Fruit fly (Drosophila melanogaster): ENCODE measurements around the gene drd.

The drd gene

DNA sequence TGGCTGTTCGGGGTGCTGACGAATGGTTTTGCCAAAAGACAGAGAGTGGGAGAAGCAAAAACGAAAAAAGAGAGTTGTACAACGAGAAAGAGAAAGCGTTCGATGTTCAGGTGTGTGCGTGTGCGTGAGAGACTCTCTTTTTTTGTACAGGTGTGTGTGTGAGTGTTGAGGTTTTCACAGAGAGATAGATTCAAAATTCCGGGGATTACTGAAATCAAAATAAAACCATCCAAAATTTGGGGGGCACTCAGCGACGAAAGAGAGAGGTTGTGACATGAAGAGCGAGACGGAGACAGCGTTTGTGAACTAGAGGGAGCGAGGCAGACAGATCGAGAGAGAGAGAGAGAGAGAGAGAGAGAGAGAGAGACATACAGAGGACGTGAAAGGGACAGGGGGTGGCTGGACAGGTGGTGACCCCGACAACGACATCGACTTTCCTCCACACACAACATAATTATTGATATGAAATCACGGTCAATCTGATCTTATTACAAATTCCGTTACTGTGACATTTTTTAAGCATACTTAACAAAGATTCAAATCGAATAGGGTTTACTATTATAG lies 17.8 kb downstream of the drd start (continued):
- peak; percentile 46 for TF ChIP-seq CG3163 (GFP tag; optimal IDR thresholded peaks at IDR 0.05)
- peak; percentile 37 for TF ChIP-seq oc (tag; optimal IDR thresholded peaks at IDR 0.05)
- no peak for TF ChIP-seq sob (GFP tag; IDR thresholded peaks at IDR 0.05)
- TF ChIP-seq CG1602 (GFP tag; optimal IDR thresholded peaks at IDR 0.05), result no peak
- TF ChIP-seq HmgD (GFP tag; optimal IDR thresholded peaks at IDR 0.05), result no peak
- TF ChIP-seq dpn (GFP tag; optimal IDR thresholded peaks at IDR 0.05), result no peak
- TF ChIP-seq CG10267 (tag; optimal IDR thresholded peaks at IDR 0.05), result no peak
- no peak for TF ChIP-seq CG15269 (tag; optimal IDR thresholded peaks at IDR 0.05)
- TF ChIP-seq CG30403 (GFP tag; optimal IDR thresholded peaks at IDR 0.05), result no peak
- TF ChIP-seq CG6654 (GFP tag; optimal IDR thresholded peaks at IDR 0.05), result no peak
- no peak for TF ChIP-seq CG16815 (GFP tag; optimal IDR thresholded peaks at IDR 0.05)
- 0 out of 2 replicates have a peak, but pooled peaks have one; percentile 17 for TF ChIP-seq crol (GFP tag; IDR thresholded peaks at IDR 0.05)
- TF ChIP-seq Trl (optimal IDR thresholded peaks at IDR 0.05), result peak; percentile 44 to 45
- no peak for TF ChIP-seq Trl (GFP tag; optimal IDR thresholded peaks at IDR 0.05)
- TF ChIP-seq CG31224 (GFP tag; IDR thresholded peaks at IDR 0.05), result no peak
- TF ChIP-seq Hr78 (GFP tag; optimal IDR thresholded peaks at IDR 0.05), result peak in 1 of 2 experiments; percentile 17
- no peak for TF ChIP-seq sisA (GFP tag; IDR thresholded peaks at IDR 0.05)
- no peak for TF ChIP-seq CG12155 (GFP tag; optimal IDR thresholded peaks at IDR 0.05)
- TF ChIP-seq CG8944 (GFP tag; optimal IDR thresholded peaks at IDR 0.05), result no peak
- no peak for TF ChIP-seq CG15696 (tag; optimal IDR thresholded peaks at IDR 0.05)
- TF ChIP-seq Ets65A (GFP tag), result no peak
- TF ChIP-seq CG10321 (GFP tag; IDR thresholded peaks at IDR 0.05), result peak; percentile 39; the same call in 1 of the 2 replicates
- no peak for TF ChIP-seq CG6683 (GFP tag; optimal IDR thresholded peaks at IDR 0.05)

DNA sequence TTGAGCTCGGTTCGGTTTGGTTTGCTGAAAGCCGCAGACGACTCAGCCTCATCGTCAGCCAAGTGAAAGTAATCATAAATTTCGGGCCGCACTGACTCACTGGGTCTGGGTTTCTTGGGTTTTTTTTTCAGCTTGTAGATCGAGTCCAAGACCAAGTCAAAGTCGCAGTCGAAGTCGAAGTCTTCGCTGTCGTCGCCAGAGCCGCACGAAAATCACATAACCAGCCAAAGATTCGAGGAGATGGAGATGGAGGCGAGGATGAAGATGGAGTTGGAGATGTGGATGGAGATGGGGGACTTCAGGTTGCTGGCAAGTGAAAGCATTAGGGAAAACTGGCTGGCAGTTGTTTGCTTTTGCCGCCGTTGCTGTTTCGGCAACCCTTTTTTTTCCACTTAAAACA lies 21.5 kb downstream of the drd start:
- no peak for TF ChIP-seq CG3065 (GFP tag; optimal IDR thresholded peaks at IDR 0.05)
- no peak for TF ChIP-seq CG6175 (GFP tag; IDR thresholded peaks at IDR 0.05)
- TF ChIP-seq zf30C (GFP tag; optimal IDR thresholded peaks at IDR 0.05), result no peak
- no peak for TF ChIP-seq rib (GFP tag; IDR thresholded peaks at IDR 0.05)
- no peak for TF ChIP-seq Sin3A (optimal IDR thresholded peaks at IDR 0.05)
- peak; percentile 98 for TF ChIP-seq pros (GFP tag; optimal IDR thresholded peaks at IDR 0.05)
- TF ChIP-seq Blimp-1 (GFP tag; optimal IDR thresholded peaks at IDR 0.05), result peak; percentile 88
- no peak for TF ChIP-seq org-1 (GFP tag; optimal IDR thresholded peaks at IDR 0.05)
- TF ChIP-seq Dip2 (GFP tag; IDR thresholded peaks at IDR 0.05), result no peak
- TF ChIP-seq YL-1 (GFP tag; optimal IDR thresholded peaks at IDR 0.05), result no peak

DNA sequence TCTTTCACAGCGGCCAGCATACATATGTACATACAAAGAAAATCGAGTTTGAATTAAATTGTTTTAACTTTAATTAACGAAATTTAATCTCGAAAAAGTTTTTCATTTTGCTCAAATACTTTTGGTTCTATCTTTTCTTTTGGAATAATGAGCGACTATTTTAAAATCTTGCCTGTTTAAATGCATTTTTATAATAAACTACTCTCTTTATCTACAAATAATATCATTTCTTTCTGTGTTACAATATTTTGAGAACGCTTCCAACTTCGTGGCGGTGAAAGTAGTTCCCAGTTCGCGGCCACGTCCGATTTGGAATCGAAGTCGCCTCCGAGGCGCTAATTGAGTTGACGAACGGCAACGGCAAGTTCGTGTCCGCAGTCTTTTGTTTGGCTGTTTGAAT lies 24.7 kb downstream of the drd start:
- TF ChIP-seq D (optimal IDR thresholded peaks at IDR 0.05) (no peak), D (GFP tag; optimal IDR thresholded peaks at IDR 0.05) (no peak), Atf-2 (GFP tag; optimal IDR thresholded peaks at IDR 0.05) (no peak), Eip74EF (GFP tag; optimal IDR thresholded peaks at IDR 0.05) (no peak), HHEX (GFP tag; optimal IDR thresholded peaks at IDR 0.05) (no peak), run (tag; optimal IDR thresholded peaks at IDR 0.05) (no peak), Deaf1 (tag; optimal IDR thresholded peaks at IDR 0.05) (peak; percentile 7), sens (GFP tag) (peak; percentile 33), Blimp-1 (GFP tag; optimal IDR thresholded peaks at IDR 0.05) (peak; percentile 64), otp (GFP tag; IDR thresholded peaks at IDR 0.05) (no peak), CG13775 (GFP tag; optimal IDR thresholded peaks at IDR 0.05) (no peak), ssp (GFP tag; IDR thresholded peaks at IDR 0.05) (no peak), pros (GFP tag; optimal IDR thresholded peaks at IDR 0.05) (no peak), bsh (GFP tag; optimal IDR thresholded peaks at IDR 0.05) (peak in 1 of 2 experiments; percentile 5), CG18764 (GFP tag; optimal IDR thresholded peaks at IDR 0.05) (no peak), slp2 (GFP tag; optimal IDR thresholded peaks at IDR 0.05) (no peak), NK7.1 (GFP tag; optimal IDR thresholded peaks at IDR 0.05) (no peak), CG10431 (GFP tag; optimal IDR thresholded peaks at IDR 0.05) (no peak), Xrp1 (GFP tag; IDR thresholded peaks at IDR 0.05) (no peak), ase (GFP tag; IDR thresholded peaks at IDR 0.05) (no peak), fd3F (GFP tag; optimal IDR thresholded peaks at IDR 0.05) (no peak)
